Worm (Caenorhabditis elegans) whole organism, late embryonic: ENCODE measurements around the gene F13E9.9.

Source experiments
- K02D7.2 ChIP-seq: sonication (generic microtip); optimal IDR thresholded peaks from 2 replicates; lab custom pipeline; 2017; ENCODE audit warnings: mild to moderate bottlenecking, missing genetic modification characterization, missing compliant biosample characterization
- ceh-48 ChIP-seq: sonication (generic microtip); optimal IDR thresholded peaks from 2 replicates; lab custom pipeline; 2016; ENCODE audit warnings: missing genetic modification characterization, inconsistent platforms, missing compliant biosample characterization
- che-1 ChIP-seq: sonication (generic microtip); optimal IDR thresholded peaks from 2 replicates; lab custom pipeline; 2016; ENCODE audit warnings: mild to moderate bottlenecking, missing genetic modification characterization, missing compliant biosample characterization
- elt-2 ChIP-seq: sonication (generic microtip); optimal IDR thresholded peaks from 2 replicates; lab custom pipeline; 2016; ENCODE audit warnings: missing genetic modification reagents, missing genetic modification characterization, missing compliant biosample characterization
- fkh-10 ChIP-seq: fragments of 150-350 bp; optimal IDR thresholded peaks from 2 replicates; lab custom pipeline; 2014; ENCODE audit warnings: missing biosample characterization, missing genetic modification reagents, missing genetic modification characterization
- nhr-11 ChIP-seq: fragments of 150-350 bp; optimal IDR thresholded peaks from 2 replicates; lab custom pipeline; 2014; ENCODE audit warnings: missing biosample characterization, missing genetic modification characterization
- pag-3 ChIP-seq: sonication (generic microtip); optimal IDR thresholded peaks from 2 replicates; lab custom pipeline; 2016; ENCODE audit warnings: missing compliant biosample characterization, missing genetic modification characterization, borderline replicate concordance
- pqm-1 ChIP-seq: sonication (generic microtip); optimal IDR thresholded peaks from 2 replicates; lab custom pipeline; 2016; ENCODE audit warnings: missing genetic modification characterization, missing compliant biosample characterization
- tbx-2 ChIP-seq: sonication (generic microtip); optimal IDR thresholded peaks from 2 replicates; lab custom pipeline; 2016; ENCODE audit warnings: missing genetic modification characterization, missing compliant biosample characterization
- tbx-7 ChIP-seq: sonication (generic microtip); optimal IDR thresholded peaks from 2 replicates; lab custom pipeline; 2016; ENCODE audit warnings: missing genotype, missing genetic modification characterization, missing compliant biosample characterization
- unc-3 ChIP-seq, 2 experiments: fragments of 200-800 bp in 1 of 2; sonication (Bioruptor generic) in 1 of 2; sonication (generic microtip) in 1 of 2; conservative IDR thresholded peaks in 1 of 2; optimal IDR thresholded peaks in 1 of 2; 2 replicates each; pipeline versions ENCODE4 v1.3.6 to Lab custom; 2016 to 2022; ENCODE audit warnings: missing compliant biosample characterization in 2 of 2, missing genetic modification characterization in 2 of 2, missing genetic modification reagents in 1 of 2

- no peak for TF ChIP-seq pqm-1 (tag; lab: Kevin White, UChicago)
- TF ChIP-seq fkh-10 = no peak
- TF ChIP-seq che-1 (tag; lab: Kevin White, UChicago) = no peak
- TF ChIP-seq pag-3 (tag; lab: Kevin White, UChicago) = no peak
- TF ChIP-seq unc-3 (GFP tag; conservative IDR thresholded peaks at IDR 0.05; lab: Robert Waterston, UW) = no peak
- no peak for TF ChIP-seq unc-3 (tag; optimal IDR thresholded peaks at IDR 0.05; lab: Kevin White, UChicago)
- TF ChIP-seq K02D7.2 (tag; lab: Kevin White, UChicago) = no peak
- no peak for TF ChIP-seq elt-2 (tag; lab: Kevin White, UChicago)
- no peak for TF ChIP-seq tbx-2 (tag; lab: Kevin White, UChicago)
- no peak for TF ChIP-seq tbx-7
- no peak for TF ChIP-seq ceh-48 (tag; lab: Kevin White, UChicago)
- no peak for TF ChIP-seq nhr-11 (tag; lab: Kevin White, UChicago)
These were observed 16.4 kb upstream of the F13E9.9 start, which contains the start of gene ZK593.3 for ce11 chrIV:10915388-10915787.
